Worm (Caenorhabditis elegans): ENCODE data around the gene F44G4.6.

Gene F44G4.6

DNA sequence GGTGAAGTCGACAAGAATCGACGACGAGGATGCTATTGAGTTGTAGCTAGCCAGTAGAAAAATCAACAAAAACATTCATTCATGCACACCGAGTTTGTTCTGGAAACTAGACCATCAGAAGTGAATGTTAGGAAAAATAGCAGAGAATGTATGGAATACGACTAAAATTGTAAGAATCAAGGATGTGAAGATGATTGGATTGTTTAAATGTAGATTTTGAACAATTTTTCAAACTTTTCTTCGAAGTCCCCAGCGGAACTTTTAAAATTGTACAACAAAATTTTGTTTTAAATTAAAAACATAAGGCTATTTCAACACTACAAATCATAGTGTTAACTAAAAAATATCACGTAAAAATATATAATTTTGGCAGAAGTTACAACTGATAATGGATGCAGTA, 18.9 kb downstream of the F44G4.6 start, which contains the start of gene C18E9.7:
TSS of gene C18E9.7 (minus strand) at position 101 of the 400 bp plus-strand sequence.
- TF ChIP-seq ztf-23 (GFP tag; IDR thresholded peaks at IDR 0.05) (no peak), T22C8.4 (GFP tag; IDR thresholded peaks at IDR 0.05) (no peak), tab-1 (GFP tag; IDR thresholded peaks at IDR 0.05) (no peak), flt-1 (GFP tag; IDR thresholded peaks at IDR 0.05) (no peak), ztf-29 (GFP tag; IDR thresholded peaks at IDR 0.05) (no peak), ref-1 (GFP tag; conservative IDR thresholded peaks at IDR 0.05) (no peak), cog-1 (tag; optimal IDR thresholded peaks at IDR 0.05) (no peak), med-1 (GFP tag; optimal IDR thresholded peaks at IDR 0.05; ENCODE audit: insufficient read depth) (no peak), klf-2 (GFP tag; conservative IDR thresholded peaks at IDR 0.05) (no peak)

DNA sequence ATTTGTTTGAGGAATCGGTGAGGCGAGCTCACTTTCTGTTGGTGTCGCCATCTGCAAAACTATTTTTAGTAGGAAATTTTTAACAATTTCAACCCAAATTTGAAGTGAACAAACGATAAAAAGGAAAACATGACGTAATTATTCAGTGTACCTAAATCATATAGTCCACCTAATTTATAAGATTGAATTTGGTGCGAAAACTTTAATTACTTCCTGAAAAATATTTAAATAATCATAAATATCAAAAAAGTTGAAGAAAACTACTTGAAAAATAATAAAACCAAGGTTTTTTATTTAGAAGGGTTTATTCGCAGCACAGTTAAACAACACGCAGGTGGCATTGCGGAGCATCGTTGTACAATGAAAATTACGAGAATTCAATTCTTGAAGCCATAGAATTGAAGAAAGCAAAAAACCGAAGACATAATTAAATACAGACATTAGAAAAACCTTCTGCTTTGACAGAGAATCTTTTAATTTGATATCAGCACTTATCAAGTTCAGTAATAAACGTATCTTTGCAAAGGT, 28.0 kb downstream of the F44G4.6 start, which contains the start of gene tomm-40:
TSS of gene tomm-40 (minus strand) at position 51 of the 528 bp plus-strand sequence.
- TF ChIP-seq T22C8.4 (GFP tag; IDR thresholded peaks at IDR 0.05) (no peak), tab-1 (GFP tag; IDR thresholded peaks at IDR 0.05) (no peak), cog-1 (tag; optimal IDR thresholded peaks at IDR 0.05) (no peak), flt-1 (GFP tag; IDR thresholded peaks at IDR 0.05) (no peak), ref-1 (GFP tag; conservative IDR thresholded peaks at IDR 0.05) (no peak), ztf-23 (GFP tag; IDR thresholded peaks at IDR 0.05) (no peak), klf-2 (GFP tag; conservative IDR thresholded peaks at IDR 0.05) (no peak), ztf-29 (GFP tag; IDR thresholded peaks at IDR 0.05) (no peak), med-1 (GFP tag; optimal IDR thresholded peaks at IDR 0.05; ENCODE audit: insufficient read depth) (no peak)

DNA sequence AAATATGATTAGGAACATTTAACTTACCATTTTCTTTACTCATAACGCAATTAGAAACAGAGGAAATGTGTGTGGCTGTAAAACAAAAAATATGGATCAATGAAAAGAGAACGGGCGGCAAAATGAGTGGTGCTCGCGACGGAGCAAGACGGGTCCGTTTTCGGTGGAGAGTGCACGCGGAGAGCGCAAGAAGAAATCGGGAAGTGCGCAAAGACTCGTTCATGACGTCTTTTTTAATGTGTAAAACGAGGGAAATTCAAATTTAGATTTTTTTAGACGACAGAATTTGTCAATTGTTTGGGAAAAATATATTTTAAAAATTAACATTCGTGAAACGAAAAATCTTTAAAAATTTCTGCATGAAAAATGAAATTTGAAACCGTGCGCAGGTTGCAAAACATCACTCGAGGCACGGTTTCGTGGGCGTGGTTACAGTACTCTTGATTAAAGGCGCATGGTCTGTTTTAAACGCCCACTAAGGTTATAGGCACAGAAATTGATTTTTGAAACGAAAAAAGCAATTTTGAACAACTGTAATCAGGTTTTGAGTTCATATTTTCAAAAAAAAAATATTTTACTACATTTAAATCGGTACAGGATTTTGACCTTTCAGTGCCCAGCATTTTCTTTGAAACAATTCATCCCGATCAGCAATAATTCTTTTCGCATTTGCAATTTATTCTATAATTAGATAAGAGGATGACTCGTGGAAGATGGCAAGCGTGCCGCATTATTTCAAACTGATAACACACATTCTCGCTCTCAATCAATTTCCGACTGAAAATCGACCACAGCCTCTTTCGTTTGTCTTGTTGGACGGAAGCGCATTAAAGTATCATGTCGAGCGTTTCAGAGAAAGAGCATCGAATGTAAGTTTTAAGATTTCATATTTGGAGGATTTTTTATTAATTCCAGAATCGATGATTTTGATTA, 32.1 kb downstream of the F44G4.6 start, which contains the start of the genes szy-20 and C18E9.5:
TSS of gene szy-20 (minus strand) at position 83 of the 933 bp plus-strand sequence.
TSS of gene C18E9.5 (plus strand) at position 730 of the 933 bp plus-strand sequence.
- no peak for TF ChIP-seq ztf-23 (GFP tag; IDR thresholded peaks at IDR 0.05)
- peak; percentile 40 for TF ChIP-seq cog-1 (tag; optimal IDR thresholded peaks at IDR 0.05)
- TF ChIP-seq ref-1 (GFP tag; conservative IDR thresholded peaks at IDR 0.05) = no peak
- no peak for TF ChIP-seq ztf-29 (GFP tag; IDR thresholded peaks at IDR 0.05)
- TF ChIP-seq flt-1 (GFP tag; IDR thresholded peaks at IDR 0.05) = no peak

DNA sequence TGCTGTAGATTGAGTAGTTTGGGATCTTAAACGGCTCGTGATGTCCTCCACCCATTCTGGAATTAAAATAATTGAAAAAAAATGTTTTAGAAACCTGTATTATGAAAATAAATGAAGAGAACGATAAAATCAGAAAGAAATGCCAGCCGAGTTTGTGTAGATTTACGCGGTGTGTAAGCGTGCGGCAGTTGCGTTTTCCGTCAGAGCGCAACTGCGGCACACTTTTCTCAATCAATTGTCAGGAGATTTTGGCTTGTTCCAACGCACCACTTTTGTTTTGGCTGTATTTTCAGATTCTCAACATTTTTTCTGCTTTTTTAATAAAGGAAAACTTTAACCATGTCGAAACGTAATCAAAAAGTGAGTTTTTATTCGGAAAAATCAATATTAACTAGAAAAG, 36.8 kb downstream of the F44G4.6 start, which contains the start of the genes ndub-3 and C18E9.2:
TSS of gene ndub-3 (minus strand) at position 56 of the 400 bp plus-strand sequence.
TSS of gene C18E9.2 (plus strand) at position 172 of the 400 bp plus-strand sequence.
- TF ChIP-seq flt-1 (GFP tag; IDR thresholded peaks at IDR 0.05) (no peak), ztf-23 (GFP tag; IDR thresholded peaks at IDR 0.05) (0 out of 2 replicates have a peak, but pooled peaks have one; percentile 48)

DNA sequence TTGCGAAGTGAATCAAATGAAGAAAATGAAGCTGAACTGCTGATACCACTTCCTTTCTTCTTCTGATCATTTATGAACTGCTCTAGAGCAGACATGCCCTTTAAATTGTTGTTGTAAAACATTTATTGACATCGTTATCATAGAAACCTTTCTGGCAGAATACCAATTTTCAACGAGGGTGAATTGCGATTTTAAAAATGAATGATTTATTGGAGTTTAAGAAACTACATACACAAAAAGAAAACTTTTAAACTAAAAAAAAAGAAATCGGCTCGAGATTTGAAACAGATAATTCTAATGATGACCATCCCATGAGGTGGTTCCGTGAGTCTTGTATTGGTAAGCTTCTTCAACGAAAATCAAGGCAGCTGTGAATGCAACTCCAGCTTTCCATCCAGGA, 37.5 kb downstream of the F44G4.6 start, which contains the start of gene sftd-3:
TSS of gene sftd-3 (minus strand) at position 101 of the 400 bp plus-strand sequence.
- TF ChIP-seq T22C8.4 (GFP tag; IDR thresholded peaks at IDR 0.05) (no peak), klf-2 (GFP tag; conservative IDR thresholded peaks at IDR 0.05) (no peak), tab-1 (GFP tag; IDR thresholded peaks at IDR 0.05) (no peak), ztf-29 (GFP tag; IDR thresholded peaks at IDR 0.05) (no peak), cog-1 (tag; optimal IDR thresholded peaks at IDR 0.05) (no peak), ref-1 (GFP tag; conservative IDR thresholded peaks at IDR 0.05) (no peak), med-1 (GFP tag; optimal IDR thresholded peaks at IDR 0.05; ENCODE audit: insufficient read depth) (no peak), ztf-23 (GFP tag; IDR thresholded peaks at IDR 0.05) (no peak), flt-1 (GFP tag; IDR thresholded peaks at IDR 0.05) (no peak)

DNA sequence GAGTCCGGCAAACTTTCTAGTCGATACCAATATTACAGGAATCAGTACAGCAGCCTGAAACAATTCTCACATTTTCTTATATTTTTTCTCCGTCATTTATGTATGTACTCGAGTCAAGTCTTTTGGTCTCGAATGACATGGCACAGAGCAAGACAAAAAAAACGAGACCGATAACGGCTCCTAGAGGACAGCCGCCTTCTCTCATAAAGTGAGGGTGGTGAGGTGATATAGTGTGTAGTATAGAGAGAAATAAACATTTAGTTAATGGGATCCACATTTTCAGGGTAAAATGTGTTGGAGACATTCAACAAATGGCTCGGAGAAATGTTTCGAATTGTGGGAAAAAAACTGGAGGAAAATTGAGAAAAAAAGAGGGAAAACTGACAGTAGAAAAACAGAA, 39.4 kb downstream of the F44G4.6 start:
- no peak for TF ChIP-seq klf-2 (GFP tag; conservative IDR thresholded peaks at IDR 0.05)
- no peak for TF ChIP-seq ztf-29 (GFP tag; IDR thresholded peaks at IDR 0.05)
- no peak for TF ChIP-seq tab-1 (GFP tag; IDR thresholded peaks at IDR 0.05)
- no peak for TF ChIP-seq ref-1 (GFP tag; conservative IDR thresholded peaks at IDR 0.05)
- TF ChIP-seq flt-1 (GFP tag; IDR thresholded peaks at IDR 0.05) = no peak
- TF ChIP-seq cog-1 (tag; optimal IDR thresholded peaks at IDR 0.05) = no peak
- TF ChIP-seq ztf-23 (GFP tag; IDR thresholded peaks at IDR 0.05) = no peak
- no peak for TF ChIP-seq med-1 (GFP tag; optimal IDR thresholded peaks at IDR 0.05; ENCODE audit: insufficient read depth)
- no peak for TF ChIP-seq T22C8.4 (GFP tag; IDR thresholded peaks at IDR 0.05)

DNA sequence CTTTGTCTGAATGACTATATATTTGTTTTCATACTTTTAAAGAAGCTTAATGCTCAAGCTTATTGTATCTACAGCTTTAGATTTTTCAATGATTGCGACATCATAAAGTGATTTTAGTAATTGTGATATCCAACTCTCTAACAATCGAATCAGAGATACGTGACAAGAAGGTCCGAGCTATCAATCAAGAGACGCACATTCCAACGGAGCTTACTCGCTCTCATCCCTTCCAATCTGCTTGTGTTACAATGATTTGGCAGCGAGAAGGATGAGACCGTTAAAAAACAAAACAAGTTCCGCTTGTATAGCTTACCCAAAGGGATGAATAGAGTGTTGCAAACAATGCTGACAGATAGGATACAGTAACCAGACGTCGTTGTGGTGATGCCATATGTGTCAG, 40.1 kb downstream of the F44G4.6 start:
- no peak for TF ChIP-seq ref-1 (GFP tag; conservative IDR thresholded peaks at IDR 0.05)
- TF ChIP-seq tab-1 (GFP tag; IDR thresholded peaks at IDR 0.05) = no peak
- no peak for TF ChIP-seq ztf-29 (GFP tag; IDR thresholded peaks at IDR 0.05)
- no peak for TF ChIP-seq med-1 (GFP tag; optimal IDR thresholded peaks at IDR 0.05; ENCODE audit: insufficient read depth)
- no peak for TF ChIP-seq klf-2 (GFP tag; conservative IDR thresholded peaks at IDR 0.05)
- TF ChIP-seq ztf-23 (GFP tag; IDR thresholded peaks at IDR 0.05) = no peak
- TF ChIP-seq flt-1 (GFP tag; IDR thresholded peaks at IDR 0.05) = no peak
- no peak for TF ChIP-seq T22C8.4 (GFP tag; IDR thresholded peaks at IDR 0.05)
- TF ChIP-seq cog-1 (tag; optimal IDR thresholded peaks at IDR 0.05) = no peak

DNA sequence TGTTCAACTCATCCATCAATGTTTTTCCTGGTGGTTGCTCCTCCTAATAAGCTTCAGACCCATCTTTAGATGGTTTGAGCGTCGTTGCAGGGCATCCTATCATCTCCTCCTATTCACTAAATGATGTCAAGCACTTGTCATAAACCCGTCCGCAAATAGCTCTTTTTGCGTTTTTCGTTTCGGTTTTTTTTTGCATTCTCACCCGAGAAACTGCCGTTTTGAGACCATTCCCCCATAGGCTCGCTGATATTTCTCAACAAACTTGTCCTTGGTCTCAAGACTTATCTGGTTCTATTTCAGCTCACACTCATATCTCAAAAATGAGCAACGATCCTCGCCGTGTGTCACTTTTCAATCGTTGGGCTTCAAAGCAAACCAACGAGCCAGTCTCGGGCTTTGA, 41.2 kb downstream of the F44G4.6 start, which contains the start of gene cal-2:
TSS of gene cal-2 (plus strand) at position 301 of the 400 bp plus-strand sequence.
- TF ChIP-seq T22C8.4 (GFP tag; IDR thresholded peaks at IDR 0.05) (no peak), ztf-29 (GFP tag; IDR thresholded peaks at IDR 0.05) (no peak), flt-1 (GFP tag; IDR thresholded peaks at IDR 0.05) (no peak), tab-1 (GFP tag; IDR thresholded peaks at IDR 0.05) (no peak), med-1 (GFP tag; optimal IDR thresholded peaks at IDR 0.05; ENCODE audit: insufficient read depth) (no peak), ztf-23 (GFP tag; IDR thresholded peaks at IDR 0.05) (no peak), ref-1 (GFP tag; conservative IDR thresholded peaks at IDR 0.05) (no peak), klf-2 (GFP tag; conservative IDR thresholded peaks at IDR 0.05) (no peak), cog-1 (tag; optimal IDR thresholded peaks at IDR 0.05) (no peak)

DNA sequence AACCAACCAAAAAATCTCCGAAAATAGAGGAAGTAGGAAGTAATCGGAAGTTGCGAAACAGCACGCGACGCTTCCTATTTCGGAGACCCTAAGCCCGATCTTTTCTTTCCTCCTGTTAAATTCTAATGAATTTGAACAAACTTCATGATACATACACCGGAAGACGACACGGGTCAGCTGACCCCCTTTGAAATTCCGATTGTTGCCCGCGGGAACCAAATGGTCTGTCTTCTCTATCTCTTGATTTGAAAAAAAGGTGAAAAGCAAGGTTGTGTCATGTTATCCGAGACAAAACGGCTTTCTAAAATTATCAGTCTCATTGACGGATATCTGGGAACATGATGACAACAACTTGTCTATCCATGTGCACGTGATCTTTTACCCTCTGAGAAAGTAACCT, 42.5 kb downstream of the F44G4.6 start:
- TF ChIP-seq flt-1 (GFP tag; IDR thresholded peaks at IDR 0.05) (no peak), ref-1 (GFP tag; conservative IDR thresholded peaks at IDR 0.05) (no peak)
